Fruit fly (Drosophila melanogaster) whole organism, pupa: ENCODE results near the gene CG3744.

Experiments used
- CG14655 ChIP-seq: fragments of 200-800 bp; sonication (Bioruptor generic); optimal IDR thresholded peaks from 3 replicates; lab custom pipeline; 2017; ENCODE audit warnings: mild to moderate bottlenecking, missing biosample characterization, missing genetic modification reagents, missing genetic modification characterization
- CG34367 ChIP-seq: fragments of 200-800 bp; sonication (Bioruptor generic); optimal IDR thresholded peaks from 2 replicates; lab custom pipeline; 2018; ENCODE audit warnings: missing biosample characterization, mild to moderate bottlenecking, missing genetic modification characterization
- CG8301 ChIP-seq: fragments of 200-800 bp; sonication (Bioruptor generic); optimal IDR thresholded peaks from 2 replicates; lab custom pipeline; 2018; ENCODE audit warnings: missing biosample characterization, mild to moderate bottlenecking, missing genetic modification characterization
- EcR ChIP-seq: fragments of 200-800 bp; sonication (Bioruptor generic); optimal IDR thresholded peaks from 3 replicates; lab custom pipeline; 2019; ENCODE audit warnings: missing biosample characterization, missing genetic modification characterization, mild to moderate bottlenecking, moderate library complexity, missing genetic modification reagents
- Ets98B ChIP-seq: fragments of 200-800 bp; sonication (Bioruptor generic); IDR thresholded peaks from 2 replicates; pipeline ENCODE4 v1.3.6; 2022; ENCODE audit warnings: missing biosample characterization, missing genetic modification characterization
- fd96Ca ChIP-seq: fragments of 200-800 bp; sonication (Bioruptor generic); IDR thresholded peaks from 3 replicates; pipeline ENCODE4 v1.3.6; 2022; ENCODE audit warnings: missing biosample characterization, missing genetic modification characterization
- rn ChIP-seq: fragments of 200-800 bp; sonication (Bioruptor generic); IDR thresholded peaks from 2 replicates; pipeline ENCODE4 v1.3.6; 2022; ENCODE audit warnings: missing biosample characterization, missing genetic modification characterization

DNA sequence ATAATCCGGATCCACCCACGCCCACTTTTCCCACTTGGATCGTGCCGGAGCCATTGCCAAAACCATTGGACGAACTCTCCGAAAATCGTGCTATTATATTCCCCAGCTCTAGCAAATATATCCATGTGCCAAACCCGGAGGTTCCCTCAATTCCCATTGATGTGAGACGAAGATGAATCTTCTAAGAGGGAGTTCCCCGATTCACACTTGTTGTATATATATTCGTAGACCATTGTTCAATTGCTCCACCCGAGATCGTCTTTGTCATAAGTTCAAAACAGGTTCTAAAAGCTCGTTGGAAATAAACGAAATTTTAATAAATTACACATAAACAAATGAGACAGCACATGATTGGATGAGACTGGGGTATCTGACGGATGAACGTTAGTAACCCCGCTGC, 12.6 kb downstream of the CG3744 start:
- TF ChIP-seq fd96Ca (GFP tag; lab: Robert Waterston, UW) (no peak), rn (GFP tag; lab: Robert Waterston, UW) (no peak), EcR (GFP tag; lab: Kevin White, UChicago) (no peak), CG8301 (no peak), CG34367 (tag; lab: Kevin White, UChicago) (no peak), CG14655 (GFP tag; lab: Kevin White, UChicago) (no peak), Ets98B (GFP tag; lab: Robert Waterston, UW) (no peak)
